Fruit fly (Drosophila melanogaster): Measurements from ENCODE around the gene CG16952.
A peak's percentile ranks its signal among the peaks of the same experiment; 100 is the strongest.

CG16952 gene

dm6 chrX:15857601-15858284 lies 12.2 kb upstream of the CG16952 start, which contains the start of the genes CG46440 and Myb (continued):
- no peak for TF ChIP-seq ERR (GFP tag; optimal IDR thresholded peaks at IDR 0.05)
- no peak for TF ChIP-seq Chrac-16 (GFP tag; optimal IDR thresholded peaks at IDR 0.05)
- TF ChIP-seq CG9876 (GFP tag; optimal IDR thresholded peaks at IDR 0.05) = no peak
- no peak for TF ChIP-seq seq (GFP tag; IDR thresholded peaks at IDR 0.05)
- TF ChIP-seq CG12236 (GFP tag; optimal IDR thresholded peaks at IDR 0.05) = no peak
- TF ChIP-seq crp (GFP tag; optimal IDR thresholded peaks at IDR 0.05) = no peak
- peak; percentile 14 for TF ChIP-seq nmo (GFP tag; optimal IDR thresholded peaks at IDR 0.05)
- no peak for TF ChIP-seq tup (GFP tag; optimal IDR thresholded peaks at IDR 0.05)
- TF ChIP-seq B-H2 (GFP tag; optimal IDR thresholded peaks at IDR 0.05) = no peak
- TF ChIP-seq inv (GFP tag; IDR thresholded peaks at IDR 0.05; ENCODE audit: partially characterized antibody) = peak; percentile 85
- TF ChIP-seq MTF-1 (GFP tag; optimal IDR thresholded peaks at IDR 0.05; ENCODE audit: borderline replicate concordance) = no peak
- no peak for TF ChIP-seq H15 (GFP tag; IDR thresholded peaks at IDR 0.05)

- TF ChIP-seq abd-A (tag; optimal IDR thresholded peaks at IDR 0.05) (no peak), NfI (GFP tag; optimal IDR thresholded peaks at IDR 0.05) (no peak), ato (GFP tag; IDR thresholded peaks at IDR 0.05; ENCODE audit: partially characterized antibody) (no peak), Ada2b (GFP tag; IDR thresholded peaks at IDR 0.05) (no peak), CG13287 (GFP tag; IDR thresholded peaks at IDR 0.05; ENCODE audit: partially characterized antibody) (0 out of 2 replicates have a peak, but pooled peaks have one; percentile 19), BEAF-32 (GFP tag; optimal IDR thresholded peaks at IDR 0.05) (peak; percentile 45), CG5953 (GFP tag; IDR thresholded peaks at IDR 0.05) (no peak), CG2889 (GFP tag; IDR thresholded peaks at IDR 0.05) (no peak), nau (GFP tag; optimal IDR thresholded peaks at IDR 0.05) (no peak), Asciz (GFP tag; optimal IDR thresholded peaks at IDR 0.05) (no peak), Dref (GFP tag; IDR thresholded peaks at IDR 0.05) (peak; percentile 43; the same call in 1 of the 2 replicates), Dfd (GFP tag; optimal IDR thresholded peaks at IDR 0.05) (no peak), Dll (GFP tag; IDR thresholded peaks at IDR 0.05; ENCODE audit: partially characterized antibody) (peak; percentile 49; the same call in 1 of the 4 replicates), CG16813 (GFP tag; IDR thresholded peaks at IDR 0.05; ENCODE audit: partially characterized antibody) (0 out of 3 replicates have a peak, but pooled peaks have one; percentile 4), sens (GFP tag) (peak; percentile 32), amos (GFP tag; IDR thresholded peaks at IDR 0.05; ENCODE audit: partially characterized antibody) (0 out of 2 replicates have a peak, but pooled peaks have one; percentile 17), CG7987 (GFP tag; optimal IDR thresholded peaks at IDR 0.05) (no peak), usp (GFP tag; optimal IDR thresholded peaks at IDR 0.05) (no peak), CG17361 (GFP tag; IDR thresholded peaks at IDR 0.05) (0 out of 3 replicates have a peak, but pooled peaks have one; percentile 9), gfzf (GFP tag; optimal IDR thresholded peaks at IDR 0.05) (peak; percentile 44), CG30403 (GFP tag; optimal IDR thresholded peaks at IDR 0.05) (no peak), CG2129 (GFP tag; IDR thresholded peaks at IDR 0.05; ENCODE audit: partially characterized antibody) (peak; percentile 13; the same call in 1 of the 2 replicates)
These were observed 10.6 kb upstream of the CG16952 start, which contains the start of gene AlkB for dm6 chrX:15859387-15859786. Gene AlkB (minus strand): TSS chrX:15859487.

dm6 chrX:15859869-15860268 lies 10.1 kb upstream of the CG16952 start, which contains the start of gene Gbeta13F:
Gene Gbeta13F (plus strand): TSS chrX:15860115.
- TF ChIP-seq kah (GFP tag; optimal IDR thresholded peaks at IDR 0.05) (no peak), Med (GFP tag) (peak; percentile 73), CG1832 (GFP tag; optimal IDR thresholded peaks at IDR 0.05) (no peak), kay (GFP tag; optimal IDR thresholded peaks at IDR 0.05) (no peak), GATAe (GFP tag; conservative IDR thresholded peaks at IDR 0.05) (no peak), CG30020 (tag; optimal IDR thresholded peaks at IDR 0.05) (peak; percentile 68), CG9932 (GFP tag; IDR thresholded peaks at IDR 0.05) (peak; percentile 55), CG2712 (tag; optimal IDR thresholded peaks at IDR 0.05) (peak; percentile 0), D19A (tag; optimal IDR thresholded peaks at IDR 0.05) (no peak), E2f2 (GFP tag; IDR thresholded peaks at IDR 0.05) (peak; percentile 20; the same call in 1 of the 2 replicates), ATbp (GFP tag; optimal IDR thresholded peaks at IDR 0.05) (no peak), slbo (GFP tag; IDR thresholded peaks at IDR 0.05) (peak; percentile 60), inv (GFP tag; IDR thresholded peaks at IDR 0.05; ENCODE audit: partially characterized antibody) (peak; percentile 58), hb (GFP tag; IDR thresholded peaks at IDR 0.05; ENCODE audit: partially characterized antibody) (peak; percentile 52; the same call in 2 of the 3 replicates), BEAF-32 (GFP tag; optimal IDR thresholded peaks at IDR 0.05) (peak; percentile 70)

All from whole organism, embryonic.